Worm (Caenorhabditis elegans): ENCODE data around the gene pmt-2.

ce11 chrV:4655175-4655574, 26.8 kb downstream of the pmt-2 start, which contains the start of gene F41F3.9:
- TF ChIP-seq aly-1 (tag; optimal IDR thresholded peaks at IDR 0.05): no peak
- no peak for TF ChIP-seq ama-1 (optimal IDR thresholded peaks at IDR 0.05)
- no peak for TF ChIP-seq flt-1 (GFP tag; IDR thresholded peaks at IDR 0.05)
- no peak for TF ChIP-seq B0310.2 (tag; optimal IDR thresholded peaks at IDR 0.05)
- TF ChIP-seq F13C5.2 (tag; optimal IDR thresholded peaks at IDR 0.05): no peak
- TF ChIP-seq pes-1 (GFP tag; IDR thresholded peaks at IDR 0.05): no peak
- no peak for TF ChIP-seq hmg-4 (GFP tag; optimal IDR thresholded peaks at IDR 0.05)
